Worm (Caenorhabditis elegans) whole organism, young adult: Measurements from ENCODE around the gene C29A12.6.
A peak's percentile ranks its signal among the peaks of the same experiment; 100 is the strongest.

ENCODE experiments used
- B0035.1 ChIP-seq: sonication (generic microtip); optimal IDR thresholded peaks from 2 replicates; lab custom pipeline; 2016; ENCODE audit warnings: missing genetic modification characterization, mild to moderate bottlenecking, missing compliant biosample characterization, missing genotype, missing genetic modification reagents
- B0261.1 ChIP-seq: sonication (generic microtip); optimal IDR thresholded peaks from 2 replicates; lab custom pipeline; 2016; ENCODE audit warnings: mild to moderate bottlenecking, missing genetic modification characterization, moderate library complexity, missing compliant biosample characterization
- B0336.3 ChIP-seq: fragments of 200-800 bp; sonication (Bioruptor generic); IDR thresholded peaks from 2 replicates; pipeline ENCODE4 v1.3.6; 2022; ENCODE audit warnings: missing genetic modification characterization, missing compliant biosample characterization
- C17E4.6 ChIP-seq: fragments of 200-800 bp; sonication (Bioruptor generic); IDR thresholded peaks from 2 replicates; pipeline ENCODE4 v1.3.6; 2022; ENCODE audit warnings: missing genetic modification reagents, missing genetic modification characterization, missing compliant biosample characterization
- F10E7.11 ChIP-seq: sonication (generic microtip); optimal IDR thresholded peaks from 2 replicates; lab custom pipeline; 2017; ENCODE audit warnings: mild to moderate bottlenecking, missing genetic modification characterization, moderate library complexity, missing compliant biosample characterization
- F49E8.2 ChIP-seq: sonication (generic microtip); optimal IDR thresholded peaks from 3 replicates; lab custom pipeline; 2017; ENCODE audit warnings: missing genetic modification characterization, mild to moderate bottlenecking, missing compliant biosample characterization, antibody characterized with exemption, moderate library complexity; ENCODE audit not compliant: insufficient read depth
- T07F8.4 ChIP-seq: sonication (generic microtip); optimal IDR thresholded peaks from 2 replicates; lab custom pipeline; 2016; ENCODE audit warnings: mild to moderate bottlenecking, missing genetic modification characterization, moderate library complexity, missing compliant biosample characterization
- Y53F4B.3 ChIP-seq: fragments of 200-800 bp; sonication (Bioruptor generic); IDR thresholded peaks from 2 replicates; pipeline ENCODE4 v1.3.6; 2022; ENCODE audit warnings: missing genetic modification reagents, missing genetic modification characterization, missing compliant biosample characterization
- Y79H2A.3 ChIP-seq: fragments of 200-800 bp; sonication (Bioruptor generic); conservative IDR thresholded peaks from 2 replicates; pipeline ENCODE4 v1.3.6; 2022; ENCODE audit warnings: missing genetic modification reagents, missing genetic modification characterization, missing compliant biosample characterization
- aptf-2 ChIP-seq: fragments of 200-800 bp; sonication (Bioruptor generic); conservative IDR thresholded peaks from 2 replicates; pipeline ENCODE4 v1.3.6; 2022; ENCODE audit warnings: missing genetic modification reagents, missing genetic modification characterization, missing compliant biosample characterization
- aptf-3 ChIP-seq: fragments of 200-800 bp; sonication (Bioruptor generic); IDR thresholded peaks from 2 replicates; pipeline ENCODE4 v1.3.6; 2022; ENCODE audit warnings: missing genetic modification characterization, missing compliant biosample characterization
- atf-7 ChIP-seq: sonication (generic microtip); optimal IDR thresholded peaks from 2 replicates; lab custom pipeline; 2017; ENCODE audit warnings: mild to moderate bottlenecking, missing genetic modification characterization, missing compliant biosample characterization
- athp-1 ChIP-seq: sonication (generic microtip); optimal IDR thresholded peaks from 2 replicates; lab custom pipeline; 2017; ENCODE audit warnings: mild to moderate bottlenecking, missing genetic modification characterization, missing compliant biosample characterization
- attf-3 ChIP-seq: fragments of 200-800 bp; sonication (Bioruptor generic); conservative IDR thresholded peaks from 2 replicates; pipeline ENCODE4 v1.3.6; 2022; ENCODE audit warnings: missing genetic modification reagents, missing genetic modification characterization, missing compliant biosample characterization
- ceh-100 ChIP-seq: fragments of 200-800 bp; sonication (Bioruptor generic); IDR thresholded peaks from 2 replicates; pipeline ENCODE4 v1.3.6; 2022; ENCODE audit warnings: missing genetic modification reagents, missing genetic modification characterization, missing compliant biosample characterization
- ceh-27 ChIP-seq: fragments of 200-800 bp; sonication (Bioruptor generic); optimal IDR thresholded peaks from 2 replicates; lab custom pipeline; 2018; ENCODE audit warnings: mild to moderate bottlenecking, missing genetic modification characterization, moderate library complexity, missing compliant biosample characterization
- ceh-91 ChIP-seq: fragments of 200-800 bp; sonication (Bioruptor generic); IDR thresholded peaks from 2 replicates; pipeline ENCODE4 v1.3.6; 2022; ENCODE audit warnings: missing genetic modification reagents, missing genetic modification characterization, missing compliant biosample characterization
- chd-7 ChIP-seq: sonication (generic microtip); optimal IDR thresholded peaks from 2 replicates; lab custom pipeline; 2016; ENCODE audit warnings: mild to moderate bottlenecking, missing genetic modification characterization, moderate library complexity, missing compliant biosample characterization
- dpff-1 ChIP-seq: sonication (generic microtip); optimal IDR thresholded peaks from 2 replicates; lab custom pipeline; 2017; ENCODE audit warnings: mild to moderate bottlenecking, missing genetic modification characterization, missing compliant biosample characterization
- egrh-3 ChIP-seq: fragments of 200-800 bp; sonication (Bioruptor generic); IDR thresholded peaks from 2 replicates; pipeline ENCODE4 v1.3.6; 2022; ENCODE audit warnings: missing genetic modification reagents, missing genetic modification characterization, missing compliant biosample characterization
- gei-17 ChIP-seq: fragments of 200-800 bp; sonication (Bioruptor generic); optimal IDR thresholded peaks from 2 replicates; lab custom pipeline; 2018; ENCODE audit warnings: mild to moderate bottlenecking, missing genetic modification characterization, missing compliant biosample characterization
- hlh-12 ChIP-seq: sonication (generic microtip); optimal IDR thresholded peaks from 2 replicates; lab custom pipeline; 2016; ENCODE audit warnings: missing genetic modification characterization, missing compliant biosample characterization
- hmg-1.2 ChIP-seq: fragments of 200-800 bp; sonication (Bioruptor generic); IDR thresholded peaks from 2 replicates; pipeline ENCODE4 v1.3.6; 2022; ENCODE audit warnings: missing genetic modification reagents, missing genetic modification characterization, missing compliant biosample characterization
- let-607 ChIP-seq, 2 experiments: fragments of 200-800 bp in 1 of 2; sonication (Bioruptor generic) in 1 of 2; sonication (generic microtip) in 1 of 2; optimal IDR thresholded peaks; 2 replicates each; lab custom pipeline; 2016 to 2018; ENCODE audit warnings: mild to moderate bottlenecking in 2 of 2, missing compliant biosample characterization in 2 of 2, missing genetic modification characterization in 2 of 2, moderate library complexity in 2 of 2, missing genotype in 1 of 2
- lir-1 ChIP-seq: fragments of 200-800 bp; sonication (Bioruptor generic); conservative IDR thresholded peaks from 2 replicates; pipeline ENCODE4 v1.3.6; 2022; ENCODE audit warnings: missing genetic modification reagents, missing genetic modification characterization, missing compliant biosample characterization
- lsl-1 ChIP-seq: fragments of 200-800 bp; sonication (Bioruptor generic); optimal IDR thresholded peaks from 2 replicates; lab custom pipeline; 2018; ENCODE audit warnings: mild to moderate bottlenecking, missing genetic modification characterization, moderate library complexity, missing compliant biosample characterization
- lsy-27 ChIP-seq: sonication (generic microtip); optimal IDR thresholded peaks from 2 replicates; lab custom pipeline; 2017; ENCODE audit warnings: missing genetic modification characterization, mild to moderate bottlenecking, missing compliant biosample characterization, antibody characterized with exemption, missing genotype, borderline replicate concordance; ENCODE audit not compliant: insufficient read depth
- madf-6 ChIP-seq: fragments of 200-800 bp; sonication (Bioruptor generic); IDR thresholded peaks from 2 replicates; pipeline ENCODE4 v1.3.6; 2022; ENCODE audit warnings: missing genetic modification reagents, missing genetic modification characterization, missing compliant biosample characterization
- madf-8 ChIP-seq: fragments of 200-800 bp; sonication (Bioruptor generic); conservative IDR thresholded peaks from 2 replicates; pipeline ENCODE4 v1.3.6; 2022; ENCODE audit warnings: missing genetic modification reagents, missing genetic modification characterization, missing compliant biosample characterization
- mcd-1 ChIP-seq: fragments of 200-800 bp; sonication (Bioruptor generic); IDR thresholded peaks from 2 replicates; pipeline ENCODE4 v1.3.6; 2022; ENCODE audit warnings: missing genetic modification reagents, missing genetic modification characterization, missing compliant biosample characterization
- mel-28 ChIP-seq: sonication (generic microtip); optimal IDR thresholded peaks from 2 replicates; lab custom pipeline; 2016; ENCODE audit warnings: borderline replicate concordance, mild to moderate bottlenecking, missing genetic modification characterization, missing compliant biosample characterization
- mes-4 ChIP-seq: sonication (generic microtip); optimal IDR thresholded peaks from 2 replicates; lab custom pipeline; 2016; ENCODE audit warnings: missing genotype, missing genetic modification characterization, missing compliant biosample characterization
- mxl-1 ChIP-seq: sonication (generic microtip); optimal IDR thresholded peaks from 2 replicates; lab custom pipeline; 2016; ENCODE audit warnings: missing genetic modification characterization, missing compliant biosample characterization
- nfyb-1 ChIP-seq: fragments of 200-800 bp; sonication (Bioruptor generic); IDR thresholded peaks from 2 replicates; pipeline ENCODE4 v1.3.6; 2022; ENCODE audit warnings: missing genetic modification reagents, missing genetic modification characterization, missing compliant biosample characterization
- pbrm-1 ChIP-seq: fragments of 200-800 bp; sonication (Bioruptor generic); IDR thresholded peaks from 2 replicates; pipeline ENCODE4 v1.3.6; 2022; ENCODE audit warnings: missing genetic modification reagents, missing genetic modification characterization, missing compliant biosample characterization
- sdz-38 ChIP-seq: sonication (generic microtip); optimal IDR thresholded peaks from 2 replicates; lab custom pipeline; 2016; ENCODE audit warnings: missing genotype, missing genetic modification characterization, missing compliant biosample characterization
- sptf-2 ChIP-seq: fragments of 200-800 bp; sonication (Bioruptor generic); optimal IDR thresholded peaks from 2 replicates; lab custom pipeline; 2018; ENCODE audit warnings: mild to moderate bottlenecking, missing genetic modification characterization, missing compliant biosample characterization
- tbp1 ChIP-seq: fragments of 200-800 bp; sonication (Bioruptor generic); optimal IDR thresholded peaks from 2 replicates; lab custom pipeline; 2018; ENCODE audit warnings: mild to moderate bottlenecking, missing genetic modification characterization, missing compliant biosample characterization
- tbx-9 ChIP-seq: sonication (generic microtip); optimal IDR thresholded peaks from 2 replicates; lab custom pipeline; 2016; ENCODE audit warnings: borderline replicate concordance, missing genetic modification characterization, inconsistent platforms, missing compliant biosample characterization
- tlf-1 ChIP-seq: fragments of 200-800 bp; sonication (Bioruptor generic); optimal IDR thresholded peaks from 2 replicates; lab custom pipeline; 2018; ENCODE audit warnings: mild to moderate bottlenecking, missing genetic modification characterization, missing compliant biosample characterization
- xnd-1 ChIP-seq: sonication (generic microtip); optimal IDR thresholded peaks from 2 replicates; lab custom pipeline; 2016; ENCODE audit warnings: missing genotype, missing genetic modification reagents, missing genetic modification characterization, missing compliant biosample characterization
- zim-3 ChIP-seq: sonication (generic microtip); optimal IDR thresholded peaks from 2 replicates; lab custom pipeline; 2017; ENCODE audit warnings: mild to moderate bottlenecking, missing genetic modification characterization, moderate library complexity, missing compliant biosample characterization
- ztf-3 ChIP-seq: fragments of 200-800 bp; sonication (Bioruptor generic); optimal IDR thresholded peaks from 2 replicates; lab custom pipeline; 2018; ENCODE audit warnings: mild to moderate bottlenecking, missing genetic modification characterization, missing compliant biosample characterization
- ztf-6 ChIP-seq: fragments of 200-800 bp; sonication (Bioruptor generic); IDR thresholded peaks from 2 replicates; pipeline ENCODE4 v1.3.6; 2022; ENCODE audit warnings: missing genetic modification reagents, missing genetic modification characterization, missing compliant biosample characterization

Gene C29A12.6

ce11 chrV:10804374-10804773 lies 42.6 kb upstream of the C29A12.6 start, which contains the start of gene secs-1:
secs-1 (minus strand) TSS chrV:10804474.
- TF ChIP-seq tbx-9 (tag; lab: Kevin White, UChicago): no peak
- TF ChIP-seq B0336.3: no peak
- no peak for TF ChIP-seq xnd-1 (tag; lab: Kevin White, UChicago)
- TF ChIP-seq gei-17 (GFP tag; lab: Kevin White, UChicago): no peak
- TF ChIP-seq dpff-1 (tag; lab: Kevin White, UChicago): no peak
- no peak for TF ChIP-seq Y79H2A.3 (GFP tag; lab: Robert Waterston, UW)
- no peak for TF ChIP-seq F10E7.11 (tag; lab: Kevin White, UChicago)
- no peak for TF ChIP-seq ztf-6 (GFP tag; lab: Robert Waterston, UW)
- TF ChIP-seq ceh-27 (GFP tag; lab: Kevin White, UChicago): no peak
- TF ChIP-seq mes-4 (tag; lab: Kevin White, UChicago): no peak
- TF ChIP-seq mcd-1 (GFP tag; lab: Robert Waterston, UW): no peak
- TF ChIP-seq B0035.1 (tag; lab: Kevin White, UChicago): no peak
- no peak for TF ChIP-seq athp-1 (tag; lab: Kevin White, UChicago)
- TF ChIP-seq B0261.1 (tag; lab: Kevin White, UChicago): no peak
- TF ChIP-seq chd-7 (tag; lab: Kevin White, UChicago): no peak
- TF ChIP-seq tlf-1 (GFP tag; lab: Kevin White, UChicago): no peak
- no peak for TF ChIP-seq hlh-12
- no peak for TF ChIP-seq ztf-3 (GFP tag; lab: Kevin White, UChicago)
- TF ChIP-seq pbrm-1: no peak
- no peak for TF ChIP-seq aptf-3 (GFP tag; lab: Robert Waterston, UW)

- TF ChIP-seq B0336.3: no peak
- TF ChIP-seq ceh-100 (GFP tag; lab: Robert Waterston, UW): no peak
- 0 out of 2 replicates have a peak, but pooled peaks have one; percentile 32 for TF ChIP-seq madf-6 (GFP tag; lab: Robert Waterston, UW)
Measured at ce11 chrV:10805934-10806333, 41.1 kb upstream of the C29A12.6 start, which contains the start of gene prp-38. prp-38 (minus strand) TSS chrV:10806034.

DNA sequence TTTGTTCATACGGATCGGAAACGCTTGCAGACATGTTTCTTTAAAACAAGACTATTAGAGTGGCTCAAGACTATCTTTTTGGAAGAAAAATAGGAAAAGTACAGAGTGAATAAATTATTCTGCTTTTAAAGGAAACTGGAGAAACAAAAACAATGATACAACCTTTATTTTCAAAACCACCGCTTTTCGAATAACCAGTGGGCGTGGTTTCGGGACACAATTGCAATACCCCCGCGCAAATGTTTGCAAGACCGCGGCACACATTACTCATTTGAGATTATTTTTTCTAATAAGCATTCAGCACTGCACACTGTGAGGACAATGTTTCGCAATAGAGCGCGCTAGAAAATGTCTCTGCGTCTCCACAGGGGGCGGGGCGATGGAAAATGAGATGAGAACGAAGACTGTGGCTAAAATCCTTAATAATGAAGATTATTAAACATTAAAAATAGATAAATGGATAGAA lies 39.1 kb upstream of the C29A12.6 start, which contains the start of gene plrg-1:
plrg-1 (minus strand) TSS at position 51 of the 466 bp plus-strand sequence.
- TF ChIP-seq madf-8 (GFP tag; lab: Robert Waterston, UW) (peak; percentile 48; the same call in 1 of the 2 replicates), hmg-1.2 (GFP tag; lab: Robert Waterston, UW) (peak; percentile 86), tbp1 (GFP tag; lab: Kevin White, UChicago) (peak; percentile 69), mcd-1 (GFP tag; lab: Robert Waterston, UW) (peak; percentile 90), lsy-27 (tag; lab: Kevin White, UChicago) (peak; percentile 57), F10E7.11 (tag; lab: Kevin White, UChicago) (no peak), Y79H2A.3 (GFP tag; lab: Robert Waterston, UW) (0 out of 2 replicates have a peak, but pooled peaks have one; percentile 74), sdz-38 (tag; lab: Kevin White, UChicago) (no peak), sptf-2 (no peak), Y53F4B.3 (GFP tag; lab: Robert Waterston, UW) (0 out of 2 replicates have a peak, but pooled peaks have one; percentile 48), hlh-12 (no peak), nfyb-1 (GFP tag; lab: Robert Waterston, UW) (peak; percentile 92), C17E4.6 (GFP tag; lab: Robert Waterston, UW) (peak; percentile 19; the same call in 1 of the 2 replicates), egrh-3 (GFP tag; lab: Robert Waterston, UW) (peak; percentile 60; the same call in 1 of the 2 replicates), aptf-2 (no peak; the same call in 1 of the 2 replicates), attf-3 (GFP tag; lab: Robert Waterston, UW) (peak; percentile 75), atf-7 (tag; lab: Kevin White, UChicago) (peak; percentile 58), tbx-9 (tag; lab: Kevin White, UChicago) (no peak), ceh-91 (GFP tag; lab: Robert Waterston, UW) (peak; percentile 83), lsl-1 (peak; percentile 74), T07F8.4 (peak; percentile 62), let-607 (tag; optimal IDR thresholded peaks at IDR 0.05; lab: Kevin White, UChicago) (peak; percentile 34 to 70), lir-1 (GFP tag; lab: Robert Waterston, UW) (peak; percentile 79), zim-3 (no peak), F49E8.2 (tag; lab: Kevin White, UChicago) (peak; percentile 68), mel-28 (peak; percentile 32), mxl-1 (tag; lab: Kevin White, UChicago) (no peak)
